Worm (Caenorhabditis elegans) whole organism, L4 larva: Measurements from ENCODE around the gene lir-2.
A peak's percentile ranks its signal among the peaks of the same experiment; 100 is the strongest.

Experiments
- F26F4.8 ChIP-seq: fragments of 200-800 bp; sonication (Bioruptor generic); conservative IDR thresholded peaks from 2 replicates; pipeline ENCODE4 v1.3.6; 2022; ENCODE audit warnings: missing genetic modification characterization, missing compliant biosample characterization
- F49E8.2 ChIP-seq: sonication (generic microtip); optimal IDR thresholded peaks from 2 replicates; lab custom pipeline; 2016; ENCODE audit warnings: missing compliant biosample characterization, mild to moderate bottlenecking, missing genetic modification characterization, borderline replicate concordance
- R02D3.7 ChIP-seq: fragments of 150-350 bp; sonication (generic microtip); optimal IDR thresholded peaks from 3 replicates; lab custom pipeline; 2014; ENCODE audit warnings: missing biosample characterization, missing genetic modification characterization
- T20F7.1 ChIP-seq: fragments of 200-800 bp; sonication (Bioruptor generic); optimal IDR thresholded peaks from 2 replicates; lab custom pipeline; 2018; ENCODE audit warnings: mild to moderate bottlenecking, missing genetic modification characterization, missing compliant biosample characterization
- Y105C5A.15 ChIP-seq: fragments of 200-800 bp; sonication (Bioruptor generic); IDR thresholded peaks from 2 replicates; pipeline ENCODE4 v1.3.6; 2022; ENCODE audit warnings: missing genetic modification characterization, missing compliant biosample characterization
- Y48G9A.11 ChIP-seq: fragments of 200-800 bp; sonication (Bioruptor generic); IDR thresholded peaks from 2 replicates; pipeline ENCODE4 v1.3.6; 2022; ENCODE audit warnings: missing genetic modification reagents, missing genetic modification characterization, missing compliant biosample characterization
- ama-1 ChIP-seq: fragments of 150-350 bp; optimal IDR thresholded peaks from 2 replicates; lab custom pipeline; 2014; ENCODE audit warnings: inconsistent platforms, mixed read lengths
- ceh-20 ChIP-seq: fragments of 200-800 bp; sonication (Bioruptor generic); IDR thresholded peaks from 2 replicates; pipeline ENCODE4 v1.3.6; 2022; ENCODE audit warnings: missing genetic modification reagents, missing genetic modification characterization, missing compliant biosample characterization
- ceh-62 ChIP-seq: sonication (generic microtip); optimal IDR thresholded peaks from 2 replicates; lab custom pipeline; 2017; ENCODE audit warnings: missing biosample characterization, missing genetic modification characterization
- ctbp-1 ChIP-seq: fragments of 200-800 bp; sonication (Bioruptor generic); IDR thresholded peaks from 2 replicates; pipeline ENCODE4 v1.3.6; 2022; ENCODE audit warnings: missing genetic modification reagents, missing genetic modification characterization, missing compliant biosample characterization
- daf-19 ChIP-seq: fragments of 200-800 bp; sonication (Bioruptor generic); conservative IDR thresholded peaks from 2 replicates; pipeline ENCODE4 v1.3.6; 2022; ENCODE audit warnings: missing genetic modification characterization, missing compliant biosample characterization
- daf-8 ChIP-seq: fragments of 200-800 bp; sonication (Bioruptor generic); IDR thresholded peaks from 2 replicates; pipeline ENCODE4 v1.3.6; 2022; ENCODE audit warnings: missing genetic modification characterization, missing compliant biosample characterization
- dmd-8 ChIP-seq: fragments of 200-800 bp; sonication (Bioruptor generic); IDR thresholded peaks from 2 replicates; pipeline ENCODE4 v1.3.6; 2022; ENCODE audit warnings: missing genetic modification characterization, missing compliant biosample characterization
- dmd-9 ChIP-seq: fragments of 200-800 bp; sonication (Bioruptor generic); IDR thresholded peaks from 2 replicates; pipeline ENCODE4 v1.3.6; 2022; ENCODE audit warnings: missing genetic modification reagents, missing genetic modification characterization, missing compliant biosample characterization
- dpl-1 ChIP-seq: fragments of 150-350 bp; optimal IDR thresholded peaks from 2 replicates; lab custom pipeline; 2014; ENCODE audit warnings: missing biosample characterization, missing genetic modification reagents, missing genetic modification characterization
- duxl-1 ChIP-seq: sonication (generic microtip); optimal IDR thresholded peaks from 2 replicates; lab custom pipeline; 2016; ENCODE audit warnings: mild to moderate bottlenecking, missing genetic modification characterization, moderate library complexity, missing compliant biosample characterization; ENCODE audit not compliant: poor library complexity
- egl-43 ChIP-seq: fragments of 200-800 bp; sonication (Bioruptor generic); IDR thresholded peaks from 2 replicates; pipeline ENCODE4 v1.3.6; 2022; ENCODE audit warnings: missing genetic modification reagents, missing genetic modification characterization, missing compliant biosample characterization
- hif-1 ChIP-seq, 2 experiments: sonication (generic microtip); optimal IDR thresholded peaks; 2 replicates each; lab custom pipeline; 2016 to 2017; ENCODE audit warnings: missing compliant biosample characterization in 2 of 2, missing genetic modification characterization in 2 of 2, missing genetic modification reagents in 2 of 2, missing genotype in 2 of 2, mild to moderate bottlenecking in 1 of 2
- hmg-1.1 ChIP-seq: fragments of 200-800 bp; sonication (Bioruptor generic); IDR thresholded peaks from 2 replicates; pipeline ENCODE4 v1.3.6; 2022; ENCODE audit warnings: missing genetic modification reagents, missing genetic modification characterization, missing compliant biosample characterization
- jun-1 ChIP-seq: fragments of 150-350 bp; optimal IDR thresholded peaks from 2 replicates; lab custom pipeline; 2014; ENCODE audit warnings: missing biosample characterization, missing genetic modification reagents, missing genetic modification characterization
- lin-39 ChIP-seq: fragments of 150-350 bp; optimal IDR thresholded peaks from 2 replicates; lab custom pipeline; 2014; ENCODE audit warnings: missing biosample characterization, missing genetic modification reagents, missing genetic modification characterization
- lir-3 ChIP-seq: sonication (generic microtip); optimal IDR thresholded peaks from 2 replicates; lab custom pipeline; 2016; ENCODE audit warnings: mild to moderate bottlenecking, missing genetic modification characterization, missing compliant biosample characterization
- madf-5 ChIP-seq, 2 experiments: fragments of 200-800 bp; sonication (Bioruptor generic); IDR thresholded peaks; 2 replicates each; pipeline ENCODE4 v1.3.6; 2022; ENCODE audit warnings: missing compliant biosample characterization in 2 of 2, missing genetic modification characterization in 2 of 2
- madf-9 ChIP-seq: fragments of 200-800 bp; sonication (Bioruptor generic); conservative IDR thresholded peaks from 2 replicates; pipeline ENCODE4 v1.3.6; 2022; ENCODE audit warnings: missing genetic modification reagents, missing genetic modification characterization, missing compliant biosample characterization
- mdl-1 ChIP-seq, 2 experiments: fragments of 150-350 bp in 1 of 2; sonication (generic microtip) in 1 of 2; optimal IDR thresholded peaks; 2 replicates each; lab custom pipeline; 2014 to 2017; ENCODE audit warnings: missing biosample characterization in 2 of 2, missing genetic modification characterization in 2 of 2
- mdt-29 ChIP-seq: fragments of 200-800 bp; sonication (Bioruptor generic); IDR thresholded peaks from 2 replicates; pipeline ENCODE4 v1.3.6; 2022; ENCODE audit warnings: missing genetic modification reagents, missing genetic modification characterization, missing compliant biosample characterization
- mep-1 ChIP-seq: fragments of 150-350 bp; sonication (generic microtip); optimal IDR thresholded peaks from 3 replicates; lab custom pipeline; 2014; ENCODE audit warnings: missing biosample characterization, missing genetic modification characterization
- mxl-2 ChIP-seq: fragments of 200-800 bp; sonication (Bioruptor generic); conservative IDR thresholded peaks from 2 replicates; pipeline ENCODE4 v1.3.6; 2022; ENCODE audit warnings: missing genetic modification reagents, missing genetic modification characterization, missing compliant biosample characterization
- nhr-10 ChIP-seq: fragments of 150-350 bp; optimal IDR thresholded peaks from 2 replicates; lab custom pipeline; 2014; ENCODE audit warnings: missing biosample characterization, missing genetic modification characterization
- nhr-111 ChIP-seq: fragments of 200-800 bp; sonication (Bioruptor generic); optimal IDR thresholded peaks from 2 replicates; lab custom pipeline; 2018; ENCODE audit warnings: mild to moderate bottlenecking, missing genetic modification characterization, missing compliant biosample characterization
- nhr-25 ChIP-seq: sonication (generic microtip); optimal IDR thresholded peaks from 2 replicates; lab custom pipeline; 2017; ENCODE audit warnings: missing genetic modification characterization, mild to moderate bottlenecking, missing compliant biosample characterization, antibody characterized with exemption, moderate library complexity, borderline replicate concordance; ENCODE audit not compliant: insufficient read depth
- nhr-42 ChIP-seq: fragments of 200-800 bp; sonication (Bioruptor generic); IDR thresholded peaks from 2 replicates; pipeline ENCODE4 v1.3.6; 2022; ENCODE audit warnings: missing genetic modification characterization, missing compliant biosample characterization
- nhr-48 ChIP-seq: sonication (generic microtip); optimal IDR thresholded peaks from 2 replicates; lab custom pipeline; 2016; ENCODE audit warnings: mild to moderate bottlenecking, missing genetic modification characterization, missing compliant biosample characterization
- nhr-6 ChIP-seq: fragments of 150-350 bp; optimal IDR thresholded peaks from 2 replicates; lab custom pipeline; 2014; ENCODE audit warnings: missing biosample characterization, missing genetic modification characterization
- nhr-76 ChIP-seq: fragments of 150-350 bp; optimal IDR thresholded peaks from 2 replicates; lab custom pipeline; 2014; ENCODE audit warnings: missing biosample characterization, missing genetic modification characterization
- php-3 ChIP-seq: fragments of 200-800 bp; sonication (Bioruptor generic); IDR thresholded peaks from 2 replicates; pipeline ENCODE4 v1.3.6; 2022; ENCODE audit warnings: missing genetic modification reagents, missing genetic modification characterization, missing compliant biosample characterization
- rbr-2 ChIP-seq: sonication (generic microtip); optimal IDR thresholded peaks from 2 replicates; lab custom pipeline; 2016; ENCODE audit warnings: missing genotype, missing genetic modification characterization, missing compliant biosample characterization
- saeg-2 ChIP-seq: fragments of 200-800 bp; sonication (Bioruptor generic); IDR thresholded peaks from 2 replicates; pipeline ENCODE4 v1.3.6; 2022; ENCODE audit warnings: missing genetic modification reagents, missing genetic modification characterization, missing compliant biosample characterization
- set-16 ChIP-seq: fragments of 200-800 bp; sonication (Bioruptor generic); IDR thresholded peaks from 2 replicates; pipeline ENCODE4 v1.3.6; 2022; ENCODE audit warnings: missing genetic modification reagents, missing genetic modification characterization, missing compliant biosample characterization
- snpc-1.2 ChIP-seq: fragments of 200-800 bp; sonication (Bioruptor generic); IDR thresholded peaks from 2 replicates; pipeline ENCODE4 v1.3.6; 2022; ENCODE audit warnings: missing genetic modification reagents, missing genetic modification characterization, missing compliant biosample characterization
- spr-1 ChIP-seq: sonication (generic microtip); optimal IDR thresholded peaks from 2 replicates; lab custom pipeline; 2016; ENCODE audit warnings: mild to moderate bottlenecking, missing genetic modification characterization, missing compliant biosample characterization
- unc-130 ChIP-seq: sonication (generic microtip); optimal IDR thresholded peaks from 2 replicates; lab custom pipeline; 2016; ENCODE audit warnings: missing genetic modification reagents, missing genetic modification characterization, missing compliant biosample characterization
- unc-62 ChIP-seq, 3 experiments: fragments of 150-350 bp in 1 of 3; sonication (generic microtip); optimal IDR thresholded peaks in 2 of 3; peaks in 1 of 3; 1 replicate in 1 of 3; 2 replicates in 2 of 3; lab custom pipeline; 2014 to 2017; ENCODE audit warnings: missing biosample characterization in 3 of 3, missing genetic modification characterization in 3 of 3, missing genetic modification reagents in 3 of 3, missing genotype in 1 of 3
- zfp-3 ChIP-seq: fragments of 200-800 bp; sonication (Bioruptor generic); conservative IDR thresholded peaks from 2 replicates; pipeline ENCODE4 v1.3.6; 2022; ENCODE audit warnings: missing genetic modification reagents, missing genetic modification characterization, missing compliant biosample characterization
- ztf-11 ChIP-seq: fragments of 150-350 bp; optimal IDR thresholded peaks from 2 replicates; lab custom pipeline; 2014; ENCODE audit warnings: missing biosample characterization, missing genetic modification characterization

lir-2 gene

DNA sequence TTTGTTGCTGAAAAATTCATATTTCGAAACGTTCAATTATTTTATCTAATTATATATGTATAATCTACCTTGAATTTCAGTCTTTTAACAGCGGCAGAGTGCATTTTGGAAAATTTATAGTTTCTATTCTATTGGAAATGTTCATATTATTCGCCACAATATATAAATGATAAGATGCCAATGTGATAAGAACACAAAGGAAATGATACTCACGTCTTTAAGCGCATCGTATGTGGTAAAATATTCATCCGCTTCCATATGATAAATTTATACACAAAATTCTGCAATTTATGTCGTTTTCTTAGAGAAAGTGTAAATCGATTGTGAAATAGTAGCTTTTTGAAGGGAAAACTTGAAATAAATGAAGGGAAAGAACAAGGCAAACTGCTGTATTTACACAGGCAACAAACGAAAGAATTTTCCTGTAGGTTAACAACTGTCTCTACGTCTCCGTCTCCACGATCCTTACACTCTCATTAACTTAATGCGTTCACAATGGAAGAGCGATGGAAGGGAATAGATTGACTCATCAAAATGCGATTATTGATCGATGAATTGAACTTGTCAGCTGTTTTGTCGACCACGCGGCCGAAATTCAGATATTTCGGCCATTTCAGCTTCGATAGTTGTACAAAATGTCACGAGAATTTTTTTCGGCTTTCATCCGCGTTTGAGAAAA lies 4.9 kb upstream of the lir-2 start, which contains the start of gene alfa-1 (continued):
- TF ChIP-seq daf-8 (GFP tag; lab: Robert Waterston, UW) (no peak), lir-3 (tag; lab: Kevin White, UChicago) (no peak), dmd-9 (GFP tag; lab: Robert Waterston, UW) (no peak), rbr-2 (no peak), Y48G9A.11 (no peak), lin-39 (tag; lab: Kevin White, UChicago) (no peak), snpc-1.2 (GFP tag; lab: Robert Waterston, UW) (no peak), Y105C5A.15 (no peak), nhr-6 (peak; percentile 44), ceh-20 (GFP tag; lab: Robert Waterston, UW) (no peak), php-3 (GFP tag; lab: Robert Waterston, UW) (no peak), ceh-62 (tag; lab: Kevin White, UChicago) (no peak), dpl-1 (GFP tag; lab: Kevin White, UChicago) (peak; percentile 15), unc-130 (GFP tag; lab: Kevin White, UChicago) (no peak), mdt-29 (GFP tag; lab: Robert Waterston, UW) (no peak), F49E8.2 (no peak), nhr-10 (tag; lab: Kevin White, UChicago) (no peak), hif-1 (tag; optimal IDR thresholded peaks at IDR 0.05; lab: Kevin White, UChicago) (no peak), nhr-76 (no peak), nhr-42 (GFP tag; lab: Robert Waterston, UW) (no peak), ama-1 (lab: Kevin White, UChicago) (no peak), madf-5 (GFP tag; IDR thresholded peaks at IDR 0.05; lab: Robert Waterston, UW) (no peak), nhr-25 (tag; lab: Kevin White, UChicago) (no peak), set-16 (no peak), nhr-111 (GFP tag; lab: Kevin White, UChicago) (no peak), zfp-3 (no peak), saeg-2 (GFP tag; lab: Robert Waterston, UW) (no peak), spr-1 (tag; lab: Kevin White, UChicago) (no peak), nhr-48 (tag; lab: Kevin White, UChicago) (no peak), hmg-1.1 (GFP tag; lab: Robert Waterston, UW) (no peak), R02D3.7 (no peak), F26F4.8 (GFP tag; lab: Robert Waterston, UW) (no peak), mep-1 (tag; lab: Kevin White, UChicago) (peak; percentile 25), madf-9 (no peak), egl-43 (GFP tag; lab: Robert Waterston, UW) (no peak), mdl-1 (tag; optimal IDR thresholded peaks at IDR 0.05; lab: Kevin White, UChicago) (no peak), ctbp-1 (GFP tag; lab: Robert Waterston, UW) (no peak), jun-1 (tag; lab: Kevin White, UChicago) (no peak), dmd-8 (GFP tag; lab: Robert Waterston, UW) (no peak), daf-19 (no peak), T20F7.1 (GFP tag; lab: Kevin White, UChicago) (peak; percentile 46), ztf-11 (tag; lab: Kevin White, UChicago) (no peak), duxl-1 (tag; lab: Kevin White, UChicago) (no peak), unc-62 (GFP tag; optimal IDR thresholded peaks at IDR 0.05 in 1 of 2; lab: Kevin White, UChicago) (no peak), unc-62 (tag; optimal IDR thresholded peaks at IDR 0.05; lab: Kevin White, UChicago) (no peak), mxl-2 (no peak)
